ENCODE assay signal across 1 fruit fly cellular context in genomic region chr3L:3814010-3814833, dm6.
TF ChIP-seq lines count a peak whose summit lies in the region.

Gene Scsalpha1, plus strand, starts transcription at chr3L:3814211.

TF ChIP-seq in whole organism, embryonic, 481 proteins besides CTCF, POLR2A, EP300 and RAD21 (continued from another document and continues in another):
- TF ChIP-seq danr (GFP tag; IDR thresholded peaks at IDR 0.05; lab: Robert Waterston, UW) (no peak), pfk (GFP tag; optimal IDR thresholded peaks at IDR 0.05; lab: Kevin White, UChicago) (no peak), sens-2 (GFP tag; IDR thresholded peaks at IDR 0.05; lab: Robert Waterston, UW) (no peak), tgo (GFP tag; IDR thresholded peaks at IDR 0.05; lab: Robert Waterston, UW) (peak; percentile 49; the same call in 1 of the 3 replicates), CG14441 (GFP tag; IDR thresholded peaks at IDR 0.05; lab: Robert Waterston, UW) (peak; percentile 26), CG11085 (GFP tag; IDR thresholded peaks at IDR 0.05; lab: Robert Waterston, UW) (no peak), mam (GFP tag; optimal IDR thresholded peaks at IDR 0.05; lab: Kevin White, UChicago) (no peak), Nf-YB (GFP tag; optimal IDR thresholded peaks at IDR 0.05; lab: Kevin White, UChicago) (no peak), CG6791 (GFP tag; IDR thresholded peaks at IDR 0.05; lab: Robert Waterston, UW; ENCODE audit: partially characterized antibody) (peak; percentile 100), Mes4 (GFP tag; optimal IDR thresholded peaks at IDR 0.05; lab: Kevin White, UChicago) (no peak), trh (GFP tag; optimal IDR thresholded peaks at IDR 0.05; lab: Kevin White, UChicago) (no peak), cad (GFP tag; optimal IDR thresholded peaks at IDR 0.05; lab: Kevin White, UChicago) (no peak), zen2 (GFP tag; IDR thresholded peaks at IDR 0.05; lab: Robert Waterston, UW; ENCODE audit: partially characterized antibody) (peak; percentile 98), CG16779 (GFP tag; IDR thresholded peaks at IDR 0.05; lab: Robert Waterston, UW) (no peak), Deaf1 (tag; optimal IDR thresholded peaks at IDR 0.05; lab: Kevin White, UChicago) (peak; percentile 20), NC2β (GFP tag; optimal IDR thresholded peaks at IDR 0.05; lab: Kevin White, UChicago) (peak; percentile 19), CG6854 (GFP tag; optimal IDR thresholded peaks at IDR 0.05; lab: Kevin White, UChicago) (no peak), Rx (GFP tag; IDR thresholded peaks at IDR 0.05; lab: Robert Waterston, UW) (no peak), CG30431 (GFP tag; optimal IDR thresholded peaks at IDR 0.05; lab: Kevin White, UChicago) (no peak), Vsx1 (GFP tag; optimal IDR thresholded peaks at IDR 0.05; lab: Kevin White, UChicago) (peak; percentile 96), CG34422 (GFP tag; IDR thresholded peaks at IDR 0.05; lab: Robert Waterston, UW) (peak; percentile 43; the same call in 1 of the 3 replicates), tup (GFP tag; optimal IDR thresholded peaks at IDR 0.05; lab: Kevin White, UChicago) (no peak), Lhr (GFP tag; optimal IDR thresholded peaks at IDR 0.05; lab: Kevin White, UChicago) (peak; percentile 45), CG13624 (GFP tag; optimal IDR thresholded peaks at IDR 0.05; lab: Kevin White, UChicago) (peak; percentile 22), sens (GFP tag; lab: Kevin White, UChicago) (peak; percentile 65), CG8359 (GFP tag; optimal IDR thresholded peaks at IDR 0.05; lab: Kevin White, UChicago; ENCODE audit: borderline replicate concordance) (no peak), Myb (GFP tag; optimal IDR thresholded peaks at IDR 0.05; lab: Kevin White, UChicago) (peak; percentile 96), tap (tag; optimal IDR thresholded peaks at IDR 0.05; lab: Kevin White, UChicago) (no peak), CoRest (tag; optimal IDR thresholded peaks at IDR 0.05; lab: Kevin White, UChicago) (peak; percentile 25), sd (tag; optimal IDR thresholded peaks at IDR 0.05; lab: Kevin White, UChicago) (peak; percentile 26), slp2 (GFP tag; optimal IDR thresholded peaks at IDR 0.05; lab: Kevin White, UChicago) (no peak), MESR4 (GFP tag; optimal IDR thresholded peaks at IDR 0.05; lab: Kevin White, UChicago) (peak; percentile 88), CG15073 (GFP tag; optimal IDR thresholded peaks at IDR 0.05; lab: Kevin White, UChicago) (no peak), CG18262 (tag; optimal IDR thresholded peaks at IDR 0.05; lab: Kevin White, UChicago) (peak; percentile 7), bsh (GFP tag; optimal IDR thresholded peaks at IDR 0.05; lab: Kevin White, UChicago) (peak; percentile 38 to 43), CG2889 (GFP tag; IDR thresholded peaks at IDR 0.05; lab: Robert Waterston, UW) (no peak), maf-S (GFP tag; optimal IDR thresholded peaks at IDR 0.05; lab: Kevin White, UChicago) (no peak), CG10209 (GFP tag; optimal IDR thresholded peaks at IDR 0.05; lab: Kevin White, UChicago) (peak; percentile 6), dan (GFP tag; IDR thresholded peaks at IDR 0.05; lab: Robert Waterston, UW) (no peak), gsb (GFP tag; IDR thresholded peaks at IDR 0.05; lab: Robert Waterston, UW) (peak; percentile 18; the same call in 1 of the 2 replicates), abd-A (tag; optimal IDR thresholded peaks at IDR 0.05; lab: Kevin White, UChicago) (no peak), CG4282 (GFP tag; optimal IDR thresholded peaks at IDR 0.05; lab: Kevin White, UChicago) (no peak), CG2678 (tag; optimal IDR thresholded peaks at IDR 0.05; lab: Kevin White, UChicago) (peak; percentile 41), CG43689 (GFP tag; IDR thresholded peaks at IDR 0.05; lab: Robert Waterston, UW) (no peak), prd (optimal IDR thresholded peaks at IDR 0.05; lab: Kevin White, UChicago) (no peak), prd (GFP tag; IDR thresholded peaks at IDR 0.05; lab: Robert Waterston, UW) (peak; percentile 58; the same call in 2 of the 3 replicates), CG11093 (GFP tag; IDR thresholded peaks at IDR 0.05; lab: Robert Waterston, UW) (no peak), CG7928 (GFP tag; optimal IDR thresholded peaks at IDR 0.05; lab: Kevin White, UChicago) (no peak), MBD-R2 (GFP tag; IDR thresholded peaks at IDR 0.05; lab: Robert Waterston, UW) (peak; percentile 71; the same call in 1 of the 2 replicates), gcm2 (GFP tag; optimal IDR thresholded peaks at IDR 0.05; lab: Kevin White, UChicago) (peak; percentile 21), gce (GFP tag; IDR thresholded peaks at IDR 0.05; lab: Robert Waterston, UW) (peak; percentile 14; the same call in 1 of the 3 replicates), CG12769 (tag; optimal IDR thresholded peaks at IDR 0.05; lab: Kevin White, UChicago) (peak; percentile 44), bowl (GFP tag; IDR thresholded peaks at IDR 0.05; lab: Robert Waterston, UW) (no peak), Blimp-1 (GFP tag; optimal IDR thresholded peaks at IDR 0.05; lab: Kevin White, UChicago) (peak; percentile 9), Oaz (GFP tag; IDR thresholded peaks at IDR 0.05; lab: Robert Waterston, UW) (no peak), CG9876 (GFP tag; optimal IDR thresholded peaks at IDR 0.05; lab: Kevin White, UChicago) (no peak), mirr (GFP tag; optimal IDR thresholded peaks at IDR 0.05; lab: Kevin White, UChicago) (peak; percentile 13), CG18619 (GFP tag; optimal IDR thresholded peaks at IDR 0.05; lab: Kevin White, UChicago) (peak; percentile 3), phol (tag; optimal IDR thresholded peaks at IDR 0.05; lab: Kevin White, UChicago) (peak; percentile 42), cwo (GFP tag; optimal IDR thresholded peaks at IDR 0.05; lab: Kevin White, UChicago) (peak; percentile 21), sna (GFP tag; IDR thresholded peaks at IDR 0.05; lab: Robert Waterston, UW; ENCODE audit: partially characterized antibody) (peak; percentile 98), Sry-β (GFP tag; optimal IDR thresholded peaks at IDR 0.05; lab: Kevin White, UChicago) (no peak), Abd-B (GFP tag; optimal IDR thresholded peaks at IDR 0.05; lab: Kevin White, UChicago) (no peak), gt (GFP tag; IDR thresholded peaks at IDR 0.05; lab: Robert Waterston, UW) (no peak), D19A (tag; optimal IDR thresholded peaks at IDR 0.05; lab: Kevin White, UChicago) (peak; percentile 41), CG31388 (GFP tag; optimal IDR thresholded peaks at IDR 0.05; lab: Kevin White, UChicago) (no peak), eyg (GFP tag; optimal IDR thresholded peaks at IDR 0.05; lab: Kevin White, UChicago) (no peak), CG7556 (GFP tag; optimal IDR thresholded peaks at IDR 0.05; lab: Kevin White, UChicago) (peak; percentile 19), otp (GFP tag; IDR thresholded peaks at IDR 0.05; lab: Robert Waterston, UW) (peak; percentile 39; the same call in 1 of the 3 replicates), ems (GFP tag; optimal IDR thresholded peaks at IDR 0.05; lab: Kevin White, UChicago) (no peak), Atf3 (GFP tag; optimal IDR thresholded peaks at IDR 0.05; lab: Kevin White, UChicago) (no peak), Dbx (GFP tag; IDR thresholded peaks at IDR 0.05; lab: Robert Waterston, UW) (peak; percentile 74; the same call in 2 of the 3 replicates), Dad (GFP tag; optimal IDR thresholded peaks at IDR 0.05; lab: Kevin White, UChicago) (no peak), H15 (GFP tag; IDR thresholded peaks at IDR 0.05; lab: Robert Waterston, UW) (no peak), MTF-1 (GFP tag; optimal IDR thresholded peaks at IDR 0.05; lab: Kevin White, UChicago; ENCODE audit: borderline replicate concordance) (no peak), Taf1 (GFP tag; IDR thresholded peaks at IDR 0.05; lab: Robert Waterston, UW) (no peak), CG3281 (GFP tag; optimal IDR thresholded peaks at IDR 0.05; lab: Kevin White, UChicago) (peak; percentile 47), ham (GFP tag; IDR thresholded peaks at IDR 0.05; lab: Robert Waterston, UW) (no peak), crp (GFP tag; optimal IDR thresholded peaks at IDR 0.05; lab: Kevin White, UChicago) (peak; percentile 6 to 82), Trl (optimal IDR thresholded peaks at IDR 0.05; lab: Kevin White, UChicago) (no peak), Trl (GFP tag; optimal IDR thresholded peaks at IDR 0.05; lab: Kevin White, UChicago) (no peak), CG5180 (GFP tag; optimal IDR thresholded peaks at IDR 0.05; lab: Kevin White, UChicago) (peak; percentile 1), CG6175 (GFP tag; IDR thresholded peaks at IDR 0.05; lab: Robert Waterston, UW) (no peak), HLHmδ (GFP tag; optimal IDR thresholded peaks at IDR 0.05; lab: Kevin White, UChicago) (no peak), her (GFP tag; optimal IDR thresholded peaks at IDR 0.05; lab: Kevin White, UChicago) (no peak), ac (GFP tag; optimal IDR thresholded peaks at IDR 0.05; lab: Kevin White, UChicago) (no peak), CG10431 (GFP tag; optimal IDR thresholded peaks at IDR 0.05; lab: Kevin White, UChicago) (no peak), crc (GFP tag; optimal IDR thresholded peaks at IDR 0.05; lab: Kevin White, UChicago) (no peak), sisA (GFP tag; IDR thresholded peaks at IDR 0.05; lab: Robert Waterston, UW) (peak; percentile 33; the same call in 1 of the 2 replicates), unc-4 (GFP tag; IDR thresholded peaks at IDR 0.05; lab: Robert Waterston, UW; ENCODE audit: partially characterized antibody) (peak; percentile 99), Lpt (GFP tag; optimal IDR thresholded peaks at IDR 0.05; lab: Kevin White, UChicago) (no peak), BtbVII (GFP tag; optimal IDR thresholded peaks at IDR 0.05; lab: Kevin White, UChicago) (peak; percentile 4), vvl (GFP tag; IDR thresholded peaks at IDR 0.05; lab: Robert Waterston, UW) (peak; percentile 90), Dp (GFP tag; optimal IDR thresholded peaks at IDR 0.05; lab: Kevin White, UChicago) (peak; percentile 56), Ptx1 (GFP tag; IDR thresholded peaks at IDR 0.05; lab: Robert Waterston, UW) (peak; percentile 30; the same call in 1 of the 2 replicates), HLH3B (GFP tag; IDR thresholded peaks at IDR 0.05; lab: Robert Waterston, UW) (peak; percentile 54; the same call in 1 of the 2 replicates), E2f2 (GFP tag; IDR thresholded peaks at IDR 0.05; lab: Robert Waterston, UW) (peak; percentile 58), Ravus (GFP tag; IDR thresholded peaks at IDR 0.05; lab: Robert Waterston, UW) (no peak), Dip3 (GFP tag; optimal IDR thresholded peaks at IDR 0.05; lab: Kevin White, UChicago) (peak; percentile 7), Xrp1 (GFP tag; IDR thresholded peaks at IDR 0.05; lab: Robert Waterston, UW) (peak; percentile 54; the same call in 1 of the 2 replicates), HHEX (GFP tag; optimal IDR thresholded peaks at IDR 0.05; lab: Kevin White, UChicago) (peak; percentile 20), Hr39 (optimal IDR thresholded peaks at IDR 0.05; lab: Kevin White, UChicago) (no peak), stwl (tag; optimal IDR thresholded peaks at IDR 0.05; lab: Kevin White, UChicago) (peak; percentile 97), CG9932 (GFP tag; IDR thresholded peaks at IDR 0.05; lab: Robert Waterston, UW) (peak; percentile 72), Doc2 (GFP tag; IDR thresholded peaks at IDR 0.05; lab: Robert Waterston, UW) (no peak), CG7839 (tag; optimal IDR thresholded peaks at IDR 0.05; lab: Kevin White, UChicago) (peak; percentile 6), CG32767 (GFP tag; IDR thresholded peaks at IDR 0.05; lab: Robert Waterston, UW) (peak; percentile 61), Nf-YA (GFP tag; IDR thresholded peaks at IDR 0.05; lab: Robert Waterston, UW) (0 out of 2 replicates have a peak, but pooled peaks have one; percentile 42), Optix (GFP tag; IDR thresholded peaks at IDR 0.05; lab: Robert Waterston, UW) (peak; percentile 46; the same call in 1 of the 3 replicates), gcm (GFP tag; optimal IDR thresholded peaks at IDR 0.05; lab: Kevin White, UChicago) (no peak), Hmx (GFP tag; optimal IDR thresholded peaks at IDR 0.05; lab: Kevin White, UChicago) (no peak), kay (GFP tag; optimal IDR thresholded peaks at IDR 0.05; lab: Kevin White, UChicago) (no peak), mld (GFP tag; IDR thresholded peaks at IDR 0.05; lab: Robert Waterston, UW; ENCODE audit: partially characterized antibody) (peak; percentile 100), Chrac-16 (GFP tag; optimal IDR thresholded peaks at IDR 0.05; lab: Kevin White, UChicago) (no peak), CG15514 (GFP tag; optimal IDR thresholded peaks at IDR 0.05; lab: Kevin White, UChicago) (peak; percentile 31), fd96Cb (tag; optimal IDR thresholded peaks at IDR 0.05; lab: Kevin White, UChicago) (peak; percentile 16), CG3407 (GFP tag; optimal IDR thresholded peaks at IDR 0.05; lab: Kevin White, UChicago) (no peak), Hr51 (GFP tag; optimal IDR thresholded peaks at IDR 0.05; lab: Kevin White, UChicago) (peak in 1 of 2 experiments; percentile 46), BEAF-32 (GFP tag; optimal IDR thresholded peaks at IDR 0.05; lab: Kevin White, UChicago) (peak; percentile 98), CG10267 (tag; optimal IDR thresholded peaks at IDR 0.05; lab: Kevin White, UChicago) (peak; percentile 67), CG12071 (GFP tag; optimal IDR thresholded peaks at IDR 0.05; lab: Kevin White, UChicago) (peak; percentile 42), CG2116 (GFP tag; optimal IDR thresholded peaks at IDR 0.05; lab: Kevin White, UChicago) (peak; percentile 87), jigr1 (GFP tag; IDR thresholded peaks at IDR 0.05; lab: Robert Waterston, UW) (no peak), GATAe (GFP tag; conservative IDR thresholded peaks at IDR 0.05; lab: Robert Waterston, UW) (no peak), nom (GFP tag; optimal IDR thresholded peaks at IDR 0.05; lab: Kevin White, UChicago) (peak; percentile 79), CG32772 (GFP tag; IDR thresholded peaks at IDR 0.05; lab: Robert Waterston, UW) (peak; percentile 37; the same call in 1 of the 2 replicates), NC2α (GFP tag; optimal IDR thresholded peaks at IDR 0.05; lab: Kevin White, UChicago) (no peak), H2.0 (GFP tag; IDR thresholded peaks at IDR 0.05; lab: Robert Waterston, UW) (peak; percentile 42; the same call in 1 of the 2 replicates), CG17612 (GFP tag; IDR thresholded peaks at IDR 0.05; lab: Robert Waterston, UW) (peak; percentile 18; the same call in 1 of the 2 replicates), gro (GFP tag; optimal IDR thresholded peaks at IDR 0.05; lab: Kevin White, UChicago) (peak; percentile 14), cg (GFP tag; optimal IDR thresholded peaks at IDR 0.05; lab: Kevin White, UChicago) (no peak), Hr3 (GFP tag; optimal IDR thresholded peaks at IDR 0.05; lab: Kevin White, UChicago) (no peak), Lim3 (GFP tag; IDR thresholded peaks at IDR 0.05; lab: Robert Waterston, UW) (no peak)
